Worm (Caenorhabditis elegans) whole organism, L4/young adult: ENCODE results near the gene fbxa-170.

Source experiments
- dao-5 ChIP-seq: sonication (generic microtip); optimal IDR thresholded peaks from 2 replicates; lab custom pipeline; 2016; ENCODE audit warnings: missing genotype, missing genetic modification characterization, moderate library complexity, missing compliant biosample characterization
- him-1 ChIP-seq: sonication (generic microtip); optimal IDR thresholded peaks from 2 replicates; lab custom pipeline; 2016; ENCODE audit warnings: missing genotype, missing genetic modification reagents, missing genetic modification characterization, missing compliant biosample characterization

ce11 chrX:1706538-1706937 lies 28.6 kb upstream of the fbxa-170 start, which contains the start of gene F07G6.5:
- TF ChIP-seq dao-5 (tag; lab: Kevin White, UChicago) (no peak), him-1 (tag; lab: Kevin White, UChicago) (no peak)
